Worm (Caenorhabditis elegans) whole organism, young adult: ENCODE measurements around the gene let-711.

Source experiments
- B0019.2 ChIP-seq: fragments of 200-800 bp; sonication (Bioruptor generic); conservative IDR thresholded peaks from 2 replicates; pipeline ENCODE4 v1.3.6; 2022; ENCODE audit warnings: missing genetic modification reagents, missing genetic modification characterization, missing compliant biosample characterization
- B0035.1 ChIP-seq: sonication (generic microtip); optimal IDR thresholded peaks from 2 replicates; lab custom pipeline; 2016; ENCODE audit warnings: missing genetic modification characterization, mild to moderate bottlenecking, missing compliant biosample characterization, missing genotype, missing genetic modification reagents
- F23B12.7 ChIP-seq: sonication (generic microtip); optimal IDR thresholded peaks from 2 replicates; lab custom pipeline; 2017; ENCODE audit warnings: missing genetic modification characterization, mild to moderate bottlenecking, missing compliant biosample characterization, antibody characterized with exemption, moderate library complexity; ENCODE audit not compliant: insufficient read depth
- atf-7 ChIP-seq: sonication (generic microtip); optimal IDR thresholded peaks from 2 replicates; lab custom pipeline; 2017; ENCODE audit warnings: mild to moderate bottlenecking, missing genetic modification characterization, missing compliant biosample characterization
- ceh-27 ChIP-seq: fragments of 200-800 bp; sonication (Bioruptor generic); optimal IDR thresholded peaks from 2 replicates; lab custom pipeline; 2018; ENCODE audit warnings: mild to moderate bottlenecking, missing genetic modification characterization, moderate library complexity, missing compliant biosample characterization
- him-1 ChIP-seq: sonication (generic microtip); optimal IDR thresholded peaks from 2 replicates; lab custom pipeline; 2016; ENCODE audit warnings: missing genotype, missing genetic modification reagents, missing genetic modification characterization, missing compliant biosample characterization
- hrde-1 ChIP-seq: sonication (generic microtip); optimal IDR thresholded peaks from 2 replicates; lab custom pipeline; 2016; ENCODE audit warnings: missing genetic modification characterization, mild to moderate bottlenecking, missing compliant biosample characterization, moderate library complexity, missing genotype, missing genetic modification reagents, borderline replicate concordance
- nfya-2 ChIP-seq: fragments of 200-800 bp; sonication (Bioruptor generic); IDR thresholded peaks from 2 replicates; pipeline ENCODE4 v1.3.6; 2022; ENCODE audit warnings: missing genetic modification reagents, missing genetic modification characterization, missing compliant biosample characterization
- pha-4 ChIP-seq: fragments of 150-350 bp; sonication (generic microtip); optimal IDR thresholded peaks from 2 replicates; lab custom pipeline; 2014; ENCODE audit warnings: missing biosample characterization, missing genetic modification reagents, missing genetic modification characterization
- sea-2 ChIP-seq: fragments of 200-800 bp; sonication (Bioruptor generic); IDR thresholded peaks from 2 replicates; pipeline ENCODE4 v1.3.6; 2022; ENCODE audit warnings: missing genetic modification characterization, missing compliant biosample characterization
- unc-62 ChIP-seq: fragments of 150-350 bp; optimal IDR thresholded peaks from 2 replicates; lab custom pipeline; 2014; ENCODE audit warnings: missing biosample characterization, missing genetic modification reagents, missing genetic modification characterization
- ztf-25 ChIP-seq: fragments of 200-800 bp; sonication (Bioruptor generic); IDR thresholded peaks from 2 replicates; pipeline ENCODE4 v1.3.6; 2022; ENCODE audit warnings: missing genetic modification reagents, missing genetic modification characterization, missing compliant biosample characterization

ce11 chrIII:6968655-6969054 lies 22.1 kb downstream of the let-711 start:
- TF ChIP-seq ceh-27 (GFP tag; lab: Kevin White, UChicago), result no peak
- TF ChIP-seq pha-4 (tag; lab: Kevin White, UChicago), result no peak
- TF ChIP-seq nfya-2, result no peak
- no peak for TF ChIP-seq unc-62 (GFP tag; lab: Kevin White, UChicago)
- no peak for TF ChIP-seq hrde-1
- no peak for TF ChIP-seq B0019.2 (GFP tag; lab: Robert Waterston, UW)
- TF ChIP-seq him-1 (tag; lab: Kevin White, UChicago), result no peak
- TF ChIP-seq F23B12.7 (tag; lab: Kevin White, UChicago), result no peak
- no peak for TF ChIP-seq B0035.1 (tag; lab: Kevin White, UChicago)
- TF ChIP-seq atf-7 (tag; lab: Kevin White, UChicago), result no peak
- no peak for TF ChIP-seq sea-2
- TF ChIP-seq ztf-25 (GFP tag; lab: Robert Waterston, UW), result no peak
